Worm (Caenorhabditis elegans) whole organism, L1 larva: ENCODE measurements around the gene mel-11.

ENCODE experiments used
- lin-15B ChIP-seq: fragments of 150-350 bp; sonication (generic microtip); optimal IDR thresholded peaks from 3 replicates; lab custom pipeline; 2014; ENCODE audit warnings: missing biosample characterization, missing genetic modification characterization
- mdl-1 ChIP-seq, 2 experiments: fragments of 150-350 bp; optimal IDR thresholded peaks; 2 replicates each; lab custom pipeline; 2014 to 2017; ENCODE audit warnings: missing biosample characterization in 2 of 2, missing genetic modification characterization in 2 of 2, inconsistent platforms in 1 of 2
- snpc-4 ChIP-seq: fragments of 150-350 bp; optimal IDR thresholded peaks from 2 replicates; lab custom pipeline; 2014; ENCODE audit warnings: missing biosample characterization, missing genetic modification characterization
- unc-130 ChIP-seq: fragments of 150-350 bp; optimal IDR thresholded peaks from 2 replicates; lab custom pipeline; 2017; ENCODE audit warnings: missing biosample characterization, missing genetic modification characterization, inconsistent platforms
- unc-62 ChIP-seq: fragments of 150-350 bp; optimal IDR thresholded peaks from 2 replicates; lab custom pipeline; 2014; ENCODE audit warnings: missing biosample characterization, missing genetic modification reagents, missing genetic modification characterization
- zag-1 ChIP-seq: fragments of 150-350 bp; optimal IDR thresholded peaks from 2 replicates; lab custom pipeline; 2014; ENCODE audit warnings: missing biosample characterization, missing genetic modification characterization

ce11 chrII:9346490-9346889 lies 11.8 kb upstream of the mel-11 start, which contains the start of gene F42A8.1:
- TF ChIP-seq mdl-1 (tag; optimal IDR thresholded peaks at IDR 0.05; lab: Kevin White, UChicago) (no peak), unc-62 (GFP tag; lab: Kevin White, UChicago) (no peak), snpc-4 (tag; lab: Kevin White, UChicago) (no peak), lin-15B (tag; lab: Kevin White, UChicago) (no peak), unc-130 (tag; lab: Kevin White, UChicago) (no peak), zag-1 (tag; lab: Kevin White, UChicago) (no peak)
